Worm (Caenorhabditis elegans) whole organism, young adult: ENCODE results near the gene EGAP9.4.
A peak's percentile ranks its signal among the peaks of the same experiment; 100 is the strongest.

Experiments
- C06A6.2 ChIP-seq: fragments of 200-800 bp; sonication (Bioruptor generic); conservative IDR thresholded peaks from 2 replicates; pipeline ENCODE4 v1.3.6; 2022; ENCODE audit warnings: missing genetic modification characterization, missing compliant biosample characterization
- D2030.7 ChIP-seq: fragments of 200-800 bp; sonication (Bioruptor generic); IDR thresholded peaks from 2 replicates; pipeline ENCODE4 v1.3.6; 2022; ENCODE audit warnings: missing genetic modification reagents, missing genetic modification characterization, missing compliant biosample characterization
- F22D6.2 ChIP-seq: sonication (generic microtip); optimal IDR thresholded peaks from 2 replicates; lab custom pipeline; 2016; ENCODE audit warnings: mild to moderate bottlenecking, missing genetic modification characterization, missing compliant biosample characterization
- F23B12.7 ChIP-seq: sonication (generic microtip); optimal IDR thresholded peaks from 2 replicates; lab custom pipeline; 2017; ENCODE audit warnings: missing genetic modification characterization, mild to moderate bottlenecking, missing compliant biosample characterization, antibody characterized with exemption, moderate library complexity; ENCODE audit not compliant: insufficient read depth
- F33H1.4 ChIP-seq: fragments of 200-800 bp; sonication (Bioruptor generic); IDR thresholded peaks from 2 replicates; pipeline ENCODE4 v1.3.6; 2022; ENCODE audit warnings: missing genetic modification reagents, missing genetic modification characterization, missing compliant biosample characterization
- F52B5.7 ChIP-seq: sonication (generic microtip); optimal IDR thresholded peaks from 2 replicates; lab custom pipeline; 2016; ENCODE audit warnings: mild to moderate bottlenecking, missing genetic modification characterization, missing compliant biosample characterization
- F57A8.1 ChIP-seq: fragments of 200-800 bp; sonication (Bioruptor generic); optimal IDR thresholded peaks from 2 replicates; lab custom pipeline; 2018; ENCODE audit warnings: mild to moderate bottlenecking, missing genetic modification characterization, moderate library complexity, missing compliant biosample characterization
- K11D2.4 ChIP-seq: fragments of 200-800 bp; sonication (Bioruptor generic); IDR thresholded peaks from 2 replicates; pipeline ENCODE4 v1.3.6; 2022; ENCODE audit warnings: missing genetic modification reagents, missing genetic modification characterization, missing compliant biosample characterization
- K12H6.12 ChIP-seq: fragments of 200-800 bp; sonication (Bioruptor generic); optimal IDR thresholded peaks from 2 replicates; lab custom pipeline; 2018; ENCODE audit warnings: mild to moderate bottlenecking, missing genetic modification characterization, missing compliant biosample characterization
- T07F8.4 ChIP-seq: sonication (generic microtip); optimal IDR thresholded peaks from 2 replicates; lab custom pipeline; 2016; ENCODE audit warnings: mild to moderate bottlenecking, missing genetic modification characterization, moderate library complexity, missing compliant biosample characterization
- Y53F4B.3 ChIP-seq: fragments of 200-800 bp; sonication (Bioruptor generic); IDR thresholded peaks from 2 replicates; pipeline ENCODE4 v1.3.6; 2022; ENCODE audit warnings: missing genetic modification reagents, missing genetic modification characterization, missing compliant biosample characterization
- Y53G8AR.9 ChIP-seq: fragments of 200-800 bp; sonication (Bioruptor generic); conservative IDR thresholded peaks from 2 replicates; pipeline ENCODE4 v1.3.6; 2022; ENCODE audit warnings: missing genetic modification reagents, missing genetic modification characterization, missing compliant biosample characterization
- Y67H2A.10 ChIP-seq: fragments of 200-800 bp; sonication (Bioruptor generic); conservative IDR thresholded peaks from 2 replicates; pipeline ENCODE4 v1.3.6; 2022; ENCODE audit warnings: missing genetic modification reagents, missing genetic modification characterization, missing compliant biosample characterization
- ZK185.1 ChIP-seq: sonication (generic microtip); optimal IDR thresholded peaks from 2 replicates; lab custom pipeline; 2016; ENCODE audit warnings: mild to moderate bottlenecking, missing genetic modification characterization, missing compliant biosample characterization; ENCODE audit not compliant: poor library complexity, severe bottlenecking
- ama-1 ChIP-seq, 3 experiments: fragments of 150-350 bp in 1 of 3; sonication (generic microtip) in 2 of 3; optimal IDR thresholded peaks; 2 replicates each; lab custom pipeline; 2014 to 2018; ENCODE audit warnings: missing biosample characterization in 2 of 3, missing genetic modification characterization in 2 of 3, missing genetic modification reagents in 2 of 3
- aptf-2 ChIP-seq: fragments of 200-800 bp; sonication (Bioruptor generic); conservative IDR thresholded peaks from 2 replicates; pipeline ENCODE4 v1.3.6; 2022; ENCODE audit warnings: missing genetic modification reagents, missing genetic modification characterization, missing compliant biosample characterization
- attf-3 ChIP-seq: fragments of 200-800 bp; sonication (Bioruptor generic); conservative IDR thresholded peaks from 2 replicates; pipeline ENCODE4 v1.3.6; 2022; ENCODE audit warnings: missing genetic modification reagents, missing genetic modification characterization, missing compliant biosample characterization
- attf-5 ChIP-seq: fragments of 200-800 bp; sonication (Bioruptor generic); optimal IDR thresholded peaks from 2 replicates; lab custom pipeline; 2018; ENCODE audit warnings: mild to moderate bottlenecking, missing genetic modification characterization, missing compliant biosample characterization
- attf-6 ChIP-seq: fragments of 200-800 bp; sonication (Bioruptor generic); IDR thresholded peaks from 2 replicates; pipeline ENCODE4 v1.3.6; 2022; ENCODE audit warnings: missing genetic modification reagents, missing genetic modification characterization, missing compliant biosample characterization
- bed-1 ChIP-seq: fragments of 200-800 bp; sonication (Bioruptor generic); IDR thresholded peaks from 2 replicates; pipeline ENCODE4 v1.3.6; 2022; ENCODE audit warnings: missing genetic modification reagents, missing genetic modification characterization, missing compliant biosample characterization
- ccch-3 ChIP-seq: fragments of 200-800 bp; sonication (Bioruptor generic); optimal IDR thresholded peaks from 2 replicates; lab custom pipeline; 2018; ENCODE audit warnings: mild to moderate bottlenecking, missing genetic modification characterization, missing compliant biosample characterization
- ceh-40 ChIP-seq: fragments of 200-800 bp; sonication (Bioruptor generic); IDR thresholded peaks from 2 replicates; pipeline ENCODE4 v1.3.6; 2022; ENCODE audit warnings: missing genetic modification characterization, missing compliant biosample characterization
- ceh-79 ChIP-seq: sonication (generic microtip); optimal IDR thresholded peaks from 2 replicates; lab custom pipeline; 2017; ENCODE audit warnings: mild to moderate bottlenecking, missing genetic modification characterization, missing compliant biosample characterization
- ceh-91 ChIP-seq: fragments of 200-800 bp; sonication (Bioruptor generic); IDR thresholded peaks from 2 replicates; pipeline ENCODE4 v1.3.6; 2022; ENCODE audit warnings: missing genetic modification reagents, missing genetic modification characterization, missing compliant biosample characterization
- dox-1 ChIP-seq: fragments of 200-800 bp; sonication (Bioruptor generic); IDR thresholded peaks from 2 replicates; pipeline ENCODE4 v1.3.6; 2022; ENCODE audit warnings: missing genetic modification reagents, missing genetic modification characterization, missing compliant biosample characterization
- dpl-1 ChIP-seq: fragments of 150-350 bp; optimal IDR thresholded peaks from 2 replicates; lab custom pipeline; 2014; ENCODE audit warnings: missing biosample characterization, missing genetic modification reagents, missing genetic modification characterization
- fkh-3 ChIP-seq: sonication (generic microtip); optimal IDR thresholded peaks from 2 replicates; lab custom pipeline; 2016; ENCODE audit warnings: mild to moderate bottlenecking, missing genetic modification characterization, missing compliant biosample characterization
- gei-17 ChIP-seq: fragments of 200-800 bp; sonication (Bioruptor generic); optimal IDR thresholded peaks from 2 replicates; lab custom pipeline; 2018; ENCODE audit warnings: mild to moderate bottlenecking, missing genetic modification characterization, missing compliant biosample characterization
- him-1 ChIP-seq: sonication (generic microtip); optimal IDR thresholded peaks from 2 replicates; lab custom pipeline; 2016; ENCODE audit warnings: missing genotype, missing genetic modification reagents, missing genetic modification characterization, missing compliant biosample characterization
- hlh-26 ChIP-seq: fragments of 200-800 bp; sonication (Bioruptor generic); conservative IDR thresholded peaks from 2 replicates; pipeline ENCODE4 v1.3.6; 2022; ENCODE audit warnings: missing genetic modification reagents, missing genetic modification characterization, missing compliant biosample characterization
- lag-1 ChIP-seq: fragments of 200-800 bp; sonication (Bioruptor generic); IDR thresholded peaks from 2 replicates; pipeline ENCODE4 v1.3.6; 2022; ENCODE audit warnings: missing genetic modification reagents, missing genetic modification characterization, missing compliant biosample characterization
- let-526 ChIP-seq: fragments of 200-800 bp; sonication (Bioruptor generic); IDR thresholded peaks from 2 replicates; pipeline ENCODE4 v1.3.6; 2022; ENCODE audit warnings: missing genetic modification reagents, missing genetic modification characterization, missing compliant biosample characterization
- lin-26 ChIP-seq: fragments of 200-800 bp; sonication (Bioruptor generic); IDR thresholded peaks from 2 replicates; pipeline ENCODE4 v1.3.6; 2022; ENCODE audit warnings: missing genetic modification reagents, missing genetic modification characterization, missing compliant biosample characterization
- lin-35 ChIP-seq, 3 experiments: fragments of 150-350 bp in 2 of 3; sonication (generic microtip) in 1 of 3; optimal IDR thresholded peaks; 2 replicates each; lab custom pipeline; 2014 to 2018; ENCODE audit warnings: missing biosample characterization in 3 of 3, missing genetic modification characterization in 3 of 3, missing genetic modification reagents in 3 of 3
- lir-1 ChIP-seq: fragments of 200-800 bp; sonication (Bioruptor generic); conservative IDR thresholded peaks from 2 replicates; pipeline ENCODE4 v1.3.6; 2022; ENCODE audit warnings: missing genetic modification reagents, missing genetic modification characterization, missing compliant biosample characterization
- lsy-27 ChIP-seq: sonication (generic microtip); optimal IDR thresholded peaks from 2 replicates; lab custom pipeline; 2017; ENCODE audit warnings: missing genetic modification characterization, mild to moderate bottlenecking, missing compliant biosample characterization, antibody characterized with exemption, missing genotype, borderline replicate concordance; ENCODE audit not compliant: insufficient read depth
- madf-10 ChIP-seq: sonication (generic microtip); optimal IDR thresholded peaks from 2 replicates; lab custom pipeline; 2016; ENCODE audit warnings: mild to moderate bottlenecking, missing genetic modification characterization, missing compliant biosample characterization
- madf-3 ChIP-seq: fragments of 200-800 bp; sonication (Bioruptor generic); IDR thresholded peaks from 2 replicates; pipeline ENCODE4 v1.3.6; 2022; ENCODE audit warnings: missing genetic modification reagents, missing genetic modification characterization, missing compliant biosample characterization
- madf-6 ChIP-seq: fragments of 200-800 bp; sonication (Bioruptor generic); IDR thresholded peaks from 2 replicates; pipeline ENCODE4 v1.3.6; 2022; ENCODE audit warnings: missing genetic modification reagents, missing genetic modification characterization, missing compliant biosample characterization
- madf-8 ChIP-seq: fragments of 200-800 bp; sonication (Bioruptor generic); conservative IDR thresholded peaks from 2 replicates; pipeline ENCODE4 v1.3.6; 2022; ENCODE audit warnings: missing genetic modification reagents, missing genetic modification characterization, missing compliant biosample characterization
- mel-28 ChIP-seq: sonication (generic microtip); optimal IDR thresholded peaks from 2 replicates; lab custom pipeline; 2016; ENCODE audit warnings: borderline replicate concordance, mild to moderate bottlenecking, missing genetic modification characterization, missing compliant biosample characterization
- nhr-179 ChIP-seq: sonication (generic microtip); optimal IDR thresholded peaks from 2 replicates; lab custom pipeline; 2016; ENCODE audit warnings: mild to moderate bottlenecking, missing genetic modification characterization, missing compliant biosample characterization
- sdz-38 ChIP-seq: sonication (generic microtip); optimal IDR thresholded peaks from 2 replicates; lab custom pipeline; 2016; ENCODE audit warnings: missing genotype, missing genetic modification characterization, missing compliant biosample characterization
- snpc-1.1 ChIP-seq: sonication (generic microtip); optimal IDR thresholded peaks from 2 replicates; lab custom pipeline; 2017; ENCODE audit warnings: missing genetic modification characterization, mild to moderate bottlenecking, missing compliant biosample characterization, antibody characterized with exemption, moderate library complexity, missing genotype, missing genetic modification reagents; ENCODE audit not compliant: insufficient read depth
- xnd-1 ChIP-seq: sonication (generic microtip); optimal IDR thresholded peaks from 2 replicates; lab custom pipeline; 2016; ENCODE audit warnings: missing genotype, missing genetic modification reagents, missing genetic modification characterization, missing compliant biosample characterization
- ztf-25 ChIP-seq: fragments of 200-800 bp; sonication (Bioruptor generic); IDR thresholded peaks from 2 replicates; pipeline ENCODE4 v1.3.6; 2022; ENCODE audit warnings: missing genetic modification reagents, missing genetic modification characterization, missing compliant biosample characterization
- ztf-3 ChIP-seq: fragments of 200-800 bp; sonication (Bioruptor generic); optimal IDR thresholded peaks from 2 replicates; lab custom pipeline; 2018; ENCODE audit warnings: mild to moderate bottlenecking, missing genetic modification characterization, missing compliant biosample characterization
- ztf-6 ChIP-seq: fragments of 200-800 bp; sonication (Bioruptor generic); IDR thresholded peaks from 2 replicates; pipeline ENCODE4 v1.3.6; 2022; ENCODE audit warnings: missing genetic modification reagents, missing genetic modification characterization, missing compliant biosample characterization

The EGAP9.4 gene

ce11 chrV:6559585-6559984 lies 17.1 kb upstream of the EGAP9.4 start:
- no peak for TF ChIP-seq lin-35 (GFP tag; optimal IDR thresholded peaks at IDR 0.05; lab: Kevin White, UChicago)
- no peak for TF ChIP-seq nhr-179
- no peak for TF ChIP-seq hlh-26 (GFP tag; lab: Robert Waterston, UW)
- peak; percentile 76 for TF ChIP-seq attf-5 (GFP tag; lab: Kevin White, UChicago)
- no peak for TF ChIP-seq lsy-27 (tag; lab: Kevin White, UChicago)
- no peak for TF ChIP-seq lag-1 (GFP tag; lab: Robert Waterston, UW)
- TF ChIP-seq mel-28, result no peak
- TF ChIP-seq ZK185.1 (tag; lab: Kevin White, UChicago), result peak; percentile 41
- no peak for TF ChIP-seq let-526
- 0 out of 2 replicates have a peak, but pooled peaks have one; percentile 19 for TF ChIP-seq Y67H2A.10
- TF ChIP-seq lin-26 (GFP tag; lab: Robert Waterston, UW), result peak; percentile 94
- no peak for TF ChIP-seq attf-6 (GFP tag; lab: Robert Waterston, UW)
- TF ChIP-seq K12H6.12 (tag; lab: Kevin White, UChicago), result no peak
- TF ChIP-seq Y53F4B.3 (GFP tag; lab: Robert Waterston, UW), result no peak
- no peak for TF ChIP-seq dox-1 (GFP tag; lab: Robert Waterston, UW)
- TF ChIP-seq fkh-3 (tag; lab: Kevin White, UChicago), result peak; percentile 70
- no peak for TF ChIP-seq sdz-38 (tag; lab: Kevin White, UChicago)
- TF ChIP-seq ztf-3, result no peak
- TF ChIP-seq F33H1.4 (GFP tag; lab: Robert Waterston, UW), result peak; percentile 43; the same call in 1 of the 2 replicates
- peak; percentile 71 for TF ChIP-seq him-1 (tag; lab: Kevin White, UChicago)
- TF ChIP-seq snpc-1.1 (tag; lab: Kevin White, UChicago), result peak; percentile 31
- no peak for TF ChIP-seq lir-1 (GFP tag; lab: Robert Waterston, UW)
- TF ChIP-seq ceh-40 (GFP tag; lab: Robert Waterston, UW), result no peak
- no peak for TF ChIP-seq dpl-1 (GFP tag; lab: Kevin White, UChicago)
- TF ChIP-seq T07F8.4 (tag; lab: Kevin White, UChicago), result peak; percentile 69
- TF ChIP-seq xnd-1 (tag; lab: Kevin White, UChicago), result peak; percentile 1
- no peak for TF ChIP-seq ztf-6 (GFP tag; lab: Robert Waterston, UW)
- no peak for TF ChIP-seq K11D2.4
- TF ChIP-seq ama-1 (optimal IDR thresholded peaks at IDR 0.05; lab: Kevin White, UChicago), result no peak
- TF ChIP-seq ama-1 (GFP tag; optimal IDR thresholded peaks at IDR 0.05; lab: Kevin White, UChicago), result peak; percentile 56 to 87
- TF ChIP-seq F57A8.1 (GFP tag; lab: Kevin White, UChicago), result peak; percentile 66
- peak; percentile 57 for TF ChIP-seq F23B12.7 (tag; lab: Kevin White, UChicago)
- TF ChIP-seq gei-17 (GFP tag; lab: Kevin White, UChicago), result no peak
- no peak; the same call in 1 of the 2 replicates for TF ChIP-seq madf-6
- peak; percentile 78; the same call in 1 of the 2 replicates for TF ChIP-seq ztf-25
- no peak for TF ChIP-seq attf-3
- peak; percentile 55 for TF ChIP-seq madf-10 (tag; lab: Kevin White, UChicago)
- peak; percentile 45 for TF ChIP-seq madf-8
- TF ChIP-seq F22D6.2 (tag; lab: Kevin White, UChicago), result no peak
- no peak for TF ChIP-seq C06A6.2 (GFP tag; lab: Robert Waterston, UW)
- TF ChIP-seq ceh-91 (GFP tag; lab: Robert Waterston, UW), result no peak
- TF ChIP-seq ccch-3 (GFP tag; lab: Kevin White, UChicago), result no peak
- TF ChIP-seq F52B5.7, result no peak
- no peak for TF ChIP-seq bed-1 (GFP tag; lab: Robert Waterston, UW)
- TF ChIP-seq Y53G8AR.9, result no peak
- TF ChIP-seq aptf-2 (GFP tag; lab: Robert Waterston, UW), result no peak
- peak; percentile 48 for TF ChIP-seq ceh-79 (tag; lab: Kevin White, UChicago)
- peak; percentile 69; the same call in 1 of the 2 replicates for TF ChIP-seq D2030.7 (GFP tag; lab: Robert Waterston, UW)
- TF ChIP-seq madf-3 (GFP tag; lab: Robert Waterston, UW), result no peak
